Fruit fly (Drosophila melanogaster) whole organism, embryonic: Measurements from ENCODE around the gene Sec3.
A peak's percentile ranks its signal among the peaks of the same experiment; 100 is the strongest.

Source experiments
- Bdp1 ChIP-seq: fragments of 200-800 bp; sonication (Bioruptor generic); optimal IDR thresholded peaks from 3 replicates; lab custom pipeline; 2016; ENCODE audit warnings: missing biosample characterization, missing genetic modification characterization
- Blimp-1 ChIP-seq: fragments of 200-800 bp; sonication (Bioruptor generic); optimal IDR thresholded peaks from 3 replicates; lab custom pipeline; 2018; ENCODE audit warnings: missing biosample characterization, missing genetic modification characterization, mild to moderate bottlenecking, moderate library complexity, missing genetic modification reagents
- CG17829 ChIP-seq: fragments of 200-800 bp; optimal IDR thresholded peaks from 2 replicates; lab custom pipeline; 2019; ENCODE audit warnings: missing biosample characterization, mild to moderate bottlenecking, missing genetic modification characterization, moderate library complexity
- CG31224 ChIP-seq: fragments of 200-800 bp; sonication (Bioruptor generic); IDR thresholded peaks from 2 replicates; pipeline ENCODE4 v1.3.6; 2022; ENCODE audit warnings: missing biosample characterization, missing genetic modification characterization
- CG32772 ChIP-seq: fragments of 200-800 bp; sonication (Bioruptor generic); IDR thresholded peaks from 2 replicates; pipeline ENCODE4 v1.3.6; 2022; ENCODE audit warnings: missing biosample characterization, missing genetic modification characterization
- CG42726 ChIP-seq: fragments of 200-800 bp; sonication (Bioruptor generic); IDR thresholded peaks from 2 replicates; pipeline ENCODE4 v1.3.6; 2022; ENCODE audit warnings: missing biosample characterization, missing genetic modification characterization; ENCODE audit not compliant: partially characterized antibody
- CG8388 ChIP-seq: fragments of 200-800 bp; sonication (Bioruptor generic); optimal IDR thresholded peaks from 2 replicates; lab custom pipeline; 2019; ENCODE audit warnings: missing biosample characterization, mild to moderate bottlenecking, missing genetic modification characterization, moderate library complexity
- CG8478 ChIP-seq: fragments of >200 bp; optimal IDR thresholded peaks from 2 replicates; lab custom pipeline; 2018
- CG8765 ChIP-seq: fragments of 200-800 bp; sonication (Bioruptor generic); IDR thresholded peaks from 2 replicates; pipeline ENCODE4 v1.3.6; 2022; ENCODE audit warnings: missing biosample characterization, missing genetic modification characterization
- CTCF ChIP-seq: fragments of 200-800 bp; sonication (Bioruptor generic); optimal IDR thresholded peaks from 2 replicates; lab custom pipeline; 2017; ENCODE audit warnings: missing biosample characterization, mild to moderate bottlenecking, missing genetic modification characterization, moderate library complexity
- D ChIP-seq, 2 experiments: fragments of 200-800 bp in 1 of 2; fragments of >200 bp in 1 of 2; sonication (Bioruptor generic) in 1 of 2; optimal IDR thresholded peaks; 2 replicates in 1 of 2; 3 replicates in 1 of 2; lab custom pipeline; 2017; ENCODE audit warnings: mild to moderate bottlenecking in 1 of 2, missing biosample characterization in 1 of 2, missing genetic modification characterization in 1 of 2, missing genetic modification reagents in 1 of 2
- D19A ChIP-seq: fragments of 200-800 bp; optimal IDR thresholded peaks from 3 replicates; lab custom pipeline; 2019; ENCODE audit warnings: missing biosample characterization, mild to moderate bottlenecking, missing genetic modification characterization, moderate library complexity
- Drgx ChIP-seq: fragments of 200-800 bp; sonication (Bioruptor generic); IDR thresholded peaks from 2 replicates; pipeline ENCODE4 v1.3.6; 2022; ENCODE audit warnings: missing biosample characterization, missing genetic modification characterization
- Eip74EF ChIP-seq, 2 experiments: fragments of 200-800 bp in 1 of 2; fragments of >200 bp in 1 of 2; sonication (Bioruptor generic) in 1 of 2; optimal IDR thresholded peaks; 2 replicates each; lab custom pipeline; 2017 to 2019; ENCODE audit warnings: missing biosample characterization in 2 of 2, missing genetic modification characterization in 2 of 2, mild to moderate bottlenecking in 1 of 2, moderate library complexity in 1 of 2
- Elba2 ChIP-seq: fragments of 200-800 bp; sonication (Bioruptor generic); optimal IDR thresholded peaks from 3 replicates; lab custom pipeline; 2016; ENCODE audit warnings: missing biosample characterization, missing genetic modification characterization
- Ets65A ChIP-seq: fragments of 200-800 bp; sonication (Bioruptor generic); peaks from one replicate; lab custom pipeline; 2016; ENCODE audit warnings: missing biosample characterization, missing genetic modification characterization
- HHEX ChIP-seq: fragments of 200-800 bp; sonication (Bioruptor generic); optimal IDR thresholded peaks from 3 replicates; lab custom pipeline; 2017; ENCODE audit warnings: missing biosample characterization, mild to moderate bottlenecking, missing genetic modification characterization, missing genetic modification reagents
- Hmx ChIP-seq: fragments of 200-800 bp; sonication (Bioruptor generic); optimal IDR thresholded peaks from 2 replicates; lab custom pipeline; 2016; ENCODE audit warnings: missing biosample characterization, missing genetic modification characterization
- Hr51 ChIP-seq, 2 experiments: fragments of 200-800 bp; sonication (Bioruptor generic); optimal IDR thresholded peaks; 2 replicates in 1 of 2; 3 replicates in 1 of 2; lab custom pipeline; 2016 to 2018; ENCODE audit warnings: missing biosample characterization in 2 of 2, missing genetic modification characterization in 2 of 2, mild to moderate bottlenecking in 1 of 2, moderate library complexity in 1 of 2
- Mad ChIP-seq: fragments of 200-800 bp; sonication (Bioruptor generic); optimal IDR thresholded peaks from 2 replicates; lab custom pipeline; 2016; ENCODE audit warnings: missing biosample characterization, missing genetic modification characterization
- Opbp ChIP-seq: fragments of 200-800 bp; sonication (Bioruptor generic); IDR thresholded peaks from 3 replicates; pipeline ENCODE4 v1.3.6; 2022; ENCODE audit warnings: missing biosample characterization, missing genetic modification characterization; ENCODE audit not compliant: partially characterized antibody
- Scr ChIP-seq: fragments of 200-800 bp; sonication (Bioruptor generic); IDR thresholded peaks from 2 replicates; pipeline ENCODE4 v1.3.6; 2022; ENCODE audit warnings: missing biosample characterization, missing genetic modification characterization; ENCODE audit not compliant: partially characterized antibody
- Side ChIP-seq: fragments of 200-800 bp; sonication (Bioruptor generic); optimal IDR thresholded peaks from 2 replicates; lab custom pipeline; 2016; ENCODE audit warnings: missing biosample characterization, missing genetic modification characterization
- Sox102F ChIP-seq: fragments of 200-800 bp; sonication (Bioruptor generic); optimal IDR thresholded peaks from 2 replicates; lab custom pipeline; 2018; ENCODE audit warnings: missing biosample characterization, mild to moderate bottlenecking, missing genetic modification characterization, moderate library complexity
- Xrp1 ChIP-seq: fragments of 200-800 bp; sonication (Bioruptor generic); IDR thresholded peaks from 2 replicates; pipeline ENCODE4 v1.3.6; 2022; ENCODE audit warnings: missing biosample characterization, missing genetic modification characterization
- bowl ChIP-seq: fragments of 200-800 bp; sonication (Bioruptor generic); IDR thresholded peaks from 2 replicates; pipeline ENCODE4 v1.3.6; 2022; ENCODE audit warnings: missing biosample characterization, missing genetic modification characterization
- bsh ChIP-seq, 2 experiments: fragments of 200-800 bp; sonication (Bioruptor generic); optimal IDR thresholded peaks; 2 replicates each; lab custom pipeline; 2017 to 2018; ENCODE audit warnings: mild to moderate bottlenecking in 2 of 2, missing biosample characterization in 2 of 2, missing genetic modification characterization in 2 of 2, moderate library complexity in 1 of 2
- chinmo ChIP-seq: fragments of 200-800 bp; sonication (Bioruptor generic); IDR thresholded peaks from 4 replicates; pipeline ENCODE4 v1.3.6; 2022; ENCODE audit warnings: missing biosample characterization, missing genetic modification characterization; ENCODE audit not compliant: partially characterized antibody
- crol ChIP-seq: fragments of 200-800 bp; sonication (Bioruptor generic); IDR thresholded peaks from 2 replicates; pipeline ENCODE4 v1.3.6; 2022; ENCODE audit warnings: missing biosample characterization, missing genetic modification characterization
- gcm ChIP-seq: fragments of 200-800 bp; sonication (Bioruptor generic); optimal IDR thresholded peaks from 2 replicates; lab custom pipeline; 2019; ENCODE audit warnings: missing biosample characterization, mild to moderate bottlenecking, missing genetic modification characterization, moderate library complexity
- grn ChIP-seq: fragments of 200-800 bp; sonication (Bioruptor generic); optimal IDR thresholded peaks from 3 replicates; lab custom pipeline; 2017; ENCODE audit warnings: missing biosample characterization, missing genetic modification characterization
- nmo ChIP-seq: fragments of 200-800 bp; sonication (Bioruptor generic); optimal IDR thresholded peaks from 2 replicates; lab custom pipeline; 2018; ENCODE audit warnings: missing biosample characterization, mild to moderate bottlenecking, missing genetic modification characterization, moderate library complexity
- pan ChIP-seq, 4 experiments: fragments of >200 bp in 3 of 4; fragments of 200-800 bp in 1 of 4; sonication (Bioruptor generic) in 1 of 4; optimal IDR thresholded peaks in 3 of 4; IDR thresholded peaks in 1 of 4; 2 replicates each; pipeline versions ENCODE4 v1.3.6 to Lab custom; 2017 to 2022; ENCODE audit warnings: missing biosample characterization in 2 of 4, missing genetic modification characterization in 2 of 4, mixed read lengths in 1 of 4
- pros ChIP-seq: fragments of 200-800 bp; sonication (Bioruptor generic); optimal IDR thresholded peaks from 3 replicates; lab custom pipeline; 2019; ENCODE audit warnings: missing biosample characterization, mild to moderate bottlenecking, missing genetic modification characterization, moderate library complexity
- row ChIP-seq: fragments of 200-800 bp; sonication (Bioruptor generic); IDR thresholded peaks from 3 replicates; pipeline ENCODE4 v1.3.6; 2022; ENCODE audit warnings: missing biosample characterization, missing genetic modification characterization
- sqz ChIP-seq: fragments of 200-800 bp; sonication (Bioruptor generic); optimal IDR thresholded peaks from 3 replicates; lab custom pipeline; 2018; ENCODE audit warnings: missing biosample characterization, mild to moderate bottlenecking, missing genetic modification characterization

Sec3 gene

dm6 chr3L:17379311-17379710 lies 45.7 kb downstream of the Sec3 start, which contains the start of gene Cad74A (continued):
- TF ChIP-seq Elba2 (no peak), pan (optimal IDR thresholded peaks at IDR 0.05; lab: Kevin White, UChicago) (no peak), pan (GFP tag; optimal IDR thresholded peaks at IDR 0.05 in 1 of 2, IDR thresholded peaks at IDR 0.05 in 1 of 2) (peak in 1 of 2 experiments; percentile 15), CG42726 (GFP tag; lab: Robert Waterston, UW) (peak; percentile 39; the same call in 1 of the 2 replicates), D (optimal IDR thresholded peaks at IDR 0.05; lab: Kevin White, UChicago) (peak; percentile 44), D (GFP tag; optimal IDR thresholded peaks at IDR 0.05; lab: Kevin White, UChicago) (no peak), gcm (GFP tag; lab: Kevin White, UChicago) (peak; percentile 37), chinmo (GFP tag; lab: Robert Waterston, UW) (peak; percentile 97), Scr (GFP tag; lab: Robert Waterston, UW) (peak; percentile 18; the same call in 1 of the 2 replicates), CG17829 (peak; percentile 9), Eip74EF (GFP tag; optimal IDR thresholded peaks at IDR 0.05; lab: Kevin White, UChicago) (peak in 1 of 2 experiments; percentile 5), CTCF (GFP tag; lab: Kevin White, UChicago) (peak; percentile 23), HHEX (no peak), Opbp (GFP tag; lab: Robert Waterston, UW) (peak; percentile 50; the same call in 1 of the 3 replicates), Hmx (GFP tag; lab: Kevin White, UChicago) (no peak)

dm6 chr3L:17374956-17375621 lies 49.9 kb downstream of the Sec3 start:
- TF ChIP-seq nmo (GFP tag; lab: Kevin White, UChicago) (peak; percentile 15), CG8765 (GFP tag; lab: Robert Waterston, UW) (no peak), crol (GFP tag; lab: Robert Waterston, UW) (peak; percentile 49), Blimp-1 (GFP tag; lab: Kevin White, UChicago) (peak; percentile 36), pros (no peak), Xrp1 (GFP tag; lab: Robert Waterston, UW) (0 out of 2 replicates have a peak, but pooled peaks have one; percentile 13), bsh (GFP tag; optimal IDR thresholded peaks at IDR 0.05; lab: Kevin White, UChicago) (peak in 1 of 2 experiments; percentile 32), Drgx (GFP tag; lab: Robert Waterston, UW) (0 out of 2 replicates have a peak, but pooled peaks have one; percentile 35), Sox102F (GFP tag; lab: Kevin White, UChicago) (peak; percentile 1), CG31224 (GFP tag; lab: Robert Waterston, UW) (no peak), Ets65A (GFP tag; lab: Kevin White, UChicago) (peak; percentile 74), CG8478 (lab: Kevin White, UChicago) (no peak), bowl (GFP tag; lab: Robert Waterston, UW) (no peak), Bdp1 (no peak), Mad (GFP tag; lab: Kevin White, UChicago) (no peak), row (GFP tag; lab: Robert Waterston, UW) (peak; percentile 41; the same call in 2 of the 3 replicates), grn (GFP tag; lab: Kevin White, UChicago) (peak; percentile 31), CG32772 (GFP tag; lab: Robert Waterston, UW) (0 out of 2 replicates have a peak, but pooled peaks have one; percentile 9), Side (GFP tag; lab: Kevin White, UChicago) (no peak), Hr51 (GFP tag; optimal IDR thresholded peaks at IDR 0.05; lab: Kevin White, UChicago) (no peak), CG8388 (peak; percentile 5), sqz (peak; percentile 20), D19A (tag; lab: Kevin White, UChicago) (peak; percentile 66)
